Worm (Caenorhabditis elegans) whole organism, late embryonic: ENCODE results near the gene lact-2.

Experiments used
- ama-1 ChIP-seq: fragments of 150-350 bp; optimal IDR thresholded peaks from 2 replicates; lab custom pipeline; 2014
- ceh-2 ChIP-seq: sonication (generic microtip); optimal IDR thresholded peaks from 2 replicates; lab custom pipeline; 2016; ENCODE audit warnings: missing genotype, missing genetic modification characterization, missing compliant biosample characterization
- ceh-48 ChIP-seq: sonication (generic microtip); optimal IDR thresholded peaks from 2 replicates; lab custom pipeline; 2016; ENCODE audit warnings: missing genetic modification characterization, inconsistent platforms, missing compliant biosample characterization
- ceh-9 ChIP-seq: sonication (generic microtip); optimal IDR thresholded peaks from 2 replicates; lab custom pipeline; 2016; ENCODE audit warnings: mild to moderate bottlenecking, missing genetic modification characterization, inconsistent platforms, missing compliant biosample characterization
- pat-9 ChIP-seq: fragments of 200-800 bp; sonication (Bioruptor generic); optimal IDR thresholded peaks from 2 replicates; lab custom pipeline; 2018; ENCODE audit warnings: mild to moderate bottlenecking, missing genetic modification characterization, moderate library complexity, missing compliant biosample characterization
- pax-1 ChIP-seq: fragments of 150-350 bp; optimal IDR thresholded peaks from 2 replicates; lab custom pipeline; 2014; ENCODE audit warnings: missing biosample characterization, missing genetic modification characterization
- pha-4 ChIP-seq: fragments of 150-350 bp; optimal IDR thresholded peaks from 2 replicates; lab custom pipeline; 2018; ENCODE audit warnings: missing biosample characterization, missing genetic modification reagents, missing genetic modification characterization
- ttx-3 ChIP-seq: sonication (generic microtip); optimal IDR thresholded peaks from 2 replicates; lab custom pipeline; 2016; ENCODE audit warnings: missing genetic modification reagents, missing genetic modification characterization, missing compliant biosample characterization
- ztf-16 ChIP-seq: sonication (generic microtip); optimal IDR thresholded peaks from 2 replicates; lab custom pipeline; 2017; ENCODE audit warnings: missing genetic modification characterization, missing compliant biosample characterization

ce11 chrII:10094190-10094923 lies at the start of gene lact-2:
- TF ChIP-seq pax-1 (tag; lab: Kevin White, UChicago) (no peak), ztf-16 (no peak), ceh-9 (no peak), ceh-2 (tag; lab: Kevin White, UChicago) (no peak), ttx-3 (tag; lab: Kevin White, UChicago) (no peak), pha-4 (tag; lab: Kevin White, UChicago) (no peak), ceh-48 (tag; lab: Kevin White, UChicago) (no peak), pat-9 (tag; lab: Kevin White, UChicago) (no peak), ama-1 (lab: Kevin White, UChicago) (no peak)
